Worm (Caenorhabditis elegans): ENCODE data around the gene T13C5.3.

Gene T13C5.3

ce11 chrX:6177944-6178566 lies at the start of gene T13C5.3, which contains the start of gene T25B2.4:
T13C5.3 (plus strand) TSS chrX:6178516.
T25B2.4 (plus strand) TSS chrX:6178244.
- no peak for TF ChIP-seq unc-62 (GFP tag; optimal IDR thresholded peaks at IDR 0.05 in 1 of 2)
- TF ChIP-seq unc-62 (tag; optimal IDR thresholded peaks at IDR 0.05): no peak
- no peak for TF ChIP-seq hif-1 (tag; optimal IDR thresholded peaks at IDR 0.05)
- no peak for TF ChIP-seq unc-39 (tag; optimal IDR thresholded peaks at IDR 0.05)
- TF ChIP-seq zag-1 (tag; optimal IDR thresholded peaks at IDR 0.05): no peak
- TF ChIP-seq F49E8.2 (tag; optimal IDR thresholded peaks at IDR 0.05; ENCODE audit: borderline replicate concordance): no peak
- no peak for TF ChIP-seq attf-4 (tag; optimal IDR thresholded peaks at IDR 0.05)
- no peak for TF ChIP-seq hlh-30 (tag; optimal IDR thresholded peaks at IDR 0.05; ENCODE audit: insufficient read depth)
- no peak for TF ChIP-seq dpl-1 (GFP tag; optimal IDR thresholded peaks at IDR 0.05)
- TF ChIP-seq php-3 (GFP tag; IDR thresholded peaks at IDR 0.05): no peak
- TF ChIP-seq spr-1 (tag; optimal IDR thresholded peaks at IDR 0.05): no peak
- no peak for TF ChIP-seq nhr-237 (tag; optimal IDR thresholded peaks at IDR 0.05)
- no peak for TF ChIP-seq duxl-1 (tag; optimal IDR thresholded peaks at IDR 0.05; ENCODE audit: poor library complexity)

ce11 chrX:6128773-6129172 lies 49.5 kb upstream of the T13C5.3 start:
- TF ChIP-seq Y105C5A.15 (GFP tag; IDR thresholded peaks at IDR 0.05) (no peak), nhr-48 (tag; optimal IDR thresholded peaks at IDR 0.05) (no peak), nhr-102 (tag; optimal IDR thresholded peaks at IDR 0.05) (no peak), unc-62 (GFP tag; optimal IDR thresholded peaks at IDR 0.05 in 1 of 2) (peak in 1 of 2 experiments; percentile 88), unc-62 (tag; optimal IDR thresholded peaks at IDR 0.05) (no peak), mxl-3 (GFP tag; optimal IDR thresholded peaks at IDR 0.05) (no peak)

DNA sequence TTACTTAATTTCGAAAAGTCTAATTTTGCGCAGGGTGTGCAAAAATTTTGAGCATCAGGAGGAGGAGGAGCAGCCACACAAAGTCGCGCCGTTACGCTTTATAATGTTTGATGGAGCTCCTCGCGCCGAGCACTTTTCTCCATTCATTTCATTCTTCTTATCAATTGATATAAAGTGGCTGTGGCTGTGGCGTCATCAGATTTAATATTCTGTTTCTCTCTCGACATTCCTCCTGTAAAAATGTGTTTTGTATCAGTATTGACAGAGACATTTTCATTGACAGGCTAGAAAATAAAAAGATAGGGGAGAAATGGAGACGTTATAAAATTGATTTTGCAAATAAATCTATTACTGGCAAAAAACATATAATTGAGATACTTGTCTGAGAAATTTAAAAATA lies 49.0 kb upstream of the T13C5.3 start:
- TF ChIP-seq spr-1 (tag; optimal IDR thresholded peaks at IDR 0.05) (no peak), daf-16 (GFP tag; optimal IDR thresholded peaks at IDR 0.05) (no peak), daf-16 (tag; optimal IDR thresholded peaks at IDR 0.05) (peak; percentile 77), hlh-11 (tag; optimal IDR thresholded peaks at IDR 0.05) (peak; percentile 77), dmd-6 (GFP tag; IDR thresholded peaks at IDR 0.05) (peak; percentile 85), D1046.2 (GFP tag; IDR thresholded peaks at IDR 0.05) (no peak), mdl-1 (tag; optimal IDR thresholded peaks at IDR 0.05) (peak in 1 of 2 experiments; percentile 26), ceh-28 (tag; optimal IDR thresholded peaks at IDR 0.05) (no peak), nhr-48 (tag; optimal IDR thresholded peaks at IDR 0.05) (peak; percentile 15), lin-1 (GFP tag; IDR thresholded peaks at IDR 0.05) (no peak), nhr-6 (tag; optimal IDR thresholded peaks at IDR 0.05) (peak; percentile 5), mes-2 (tag; optimal IDR thresholded peaks at IDR 0.05; ENCODE audit: poor library complexity, severe bottlenecking) (peak; percentile 32), gei-8 (GFP tag; optimal IDR thresholded peaks at IDR 0.05) (no peak), mep-1 (tag; optimal IDR thresholded peaks at IDR 0.05) (peak; percentile 22), nhr-28 (tag; optimal IDR thresholded peaks at IDR 0.05) (peak; percentile 79), lim-7 (GFP tag; IDR thresholded peaks at IDR 0.05) (no peak), aha-1 (tag) (peak; percentile 51), ztf-11 (tag; optimal IDR thresholded peaks at IDR 0.05) (no peak), nhr-41 (GFP tag; IDR thresholded peaks at IDR 0.05) (no peak), php-3 (GFP tag; IDR thresholded peaks at IDR 0.05) (peak; percentile 53; the same call in 1 of the 2 replicates), pqm-1 (tag; optimal IDR thresholded peaks at IDR 0.05) (peak; percentile 81), dve-1 (tag; optimal IDR thresholded peaks at IDR 0.05; ENCODE audit: insufficient read depth) (peak; percentile 81), nhr-77 (tag; optimal IDR thresholded peaks at IDR 0.05) (peak; percentile 34), snpc-4 (tag; optimal IDR thresholded peaks at IDR 0.05) (no peak), F10B5.3 (tag; optimal IDR thresholded peaks at IDR 0.05) (no peak), lsy-2 (tag; optimal IDR thresholded peaks at IDR 0.05) (peak in 1 of 2 experiments; percentile 16), nhr-25 (tag; optimal IDR thresholded peaks at IDR 0.05; ENCODE audit: borderline replicate concordance, insufficient read depth) (no peak)

All from whole organism, L4 larva.